Worm (Caenorhabditis elegans) whole organism, mixed stage, embryonic: Measurements from ENCODE around the gene fkh-2.

ENCODE experiments used
- M03D4.4 ChIP-seq: sonication (generic microtip); optimal IDR thresholded peaks from 2 replicates; lab custom pipeline; 2017; ENCODE audit warnings: mild to moderate bottlenecking, missing genetic modification characterization, missing compliant biosample characterization
- bed-3 ChIP-seq: fragments of 200-800 bp; sonication (Bioruptor generic); optimal IDR thresholded peaks from 3 replicates; lab custom pipeline; 2018; ENCODE audit warnings: mild to moderate bottlenecking, missing genetic modification characterization, moderate library complexity, missing compliant biosample characterization
- ceh-83 ChIP-seq: fragments of 200-800 bp; sonication (Bioruptor generic); optimal IDR thresholded peaks from 2 replicates; lab custom pipeline; 2018; ENCODE audit warnings: mild to moderate bottlenecking, missing genetic modification characterization, missing compliant biosample characterization
- ces-1 ChIP-seq: fragments of 150-350 bp; optimal IDR thresholded peaks from 2 replicates; lab custom pipeline; 2014; ENCODE audit warnings: missing biosample characterization, missing genetic modification reagents, missing genetic modification characterization
- elt-3 ChIP-seq: fragments of 150-350 bp; optimal IDR thresholded peaks from 2 replicates; lab custom pipeline; 2014; ENCODE audit warnings: missing biosample characterization, missing genetic modification characterization
- lin-13 ChIP-seq: fragments of 150-350 bp; optimal IDR thresholded peaks from 2 replicates; lab custom pipeline; 2014; ENCODE audit warnings: missing biosample characterization, missing genetic modification characterization
- lsy-2 ChIP-seq: fragments of 150-350 bp; optimal IDR thresholded peaks from 2 replicates; lab custom pipeline; 2014; ENCODE audit warnings: missing biosample characterization, missing genetic modification characterization
- mab-5 ChIP-seq: fragments of 150-350 bp; optimal IDR thresholded peaks from 2 replicates; lab custom pipeline; 2014; ENCODE audit warnings: missing biosample characterization, missing genetic modification characterization
- nhr-237 ChIP-seq: fragments of 150-350 bp; optimal IDR thresholded peaks from 2 replicates; lab custom pipeline; 2014; ENCODE audit warnings: missing biosample characterization, missing genetic modification characterization
- nhr-28 ChIP-seq: fragments of 150-350 bp; optimal IDR thresholded peaks from 2 replicates; lab custom pipeline; 2014; ENCODE audit warnings: missing biosample characterization, missing genetic modification characterization
- pha-4 ChIP-seq: fragments of 150-350 bp; optimal IDR thresholded peaks from 2 replicates; lab custom pipeline; 2018; ENCODE audit warnings: missing biosample characterization, missing genetic modification reagents, missing genetic modification characterization
- snpc-4 ChIP-seq: fragments of 150-350 bp; optimal IDR thresholded peaks from 2 replicates; lab custom pipeline; 2014; ENCODE audit warnings: missing biosample characterization, missing genetic modification characterization
- unc-39 ChIP-seq: fragments of 150-350 bp; optimal IDR thresholded peaks from 2 replicates; lab custom pipeline; 2014; ENCODE audit warnings: missing biosample characterization, missing genetic modification characterization
- ztf-11 ChIP-seq: fragments of 150-350 bp; optimal IDR thresholded peaks from 2 replicates; lab custom pipeline; 2014; ENCODE audit warnings: missing biosample characterization, missing genetic modification characterization

ce11 chrX:3762410-3762809, 20.3 kb upstream of the fkh-2 start, which contains the start of gene T14G12.11:
- TF ChIP-seq lsy-2 (tag; lab: Kevin White, UChicago) (no peak), bed-3 (GFP tag; lab: Kevin White, UChicago) (no peak), lin-13 (tag; lab: Kevin White, UChicago) (no peak), elt-3 (tag; lab: Kevin White, UChicago) (no peak), nhr-237 (no peak), unc-39 (tag; lab: Kevin White, UChicago) (no peak), ces-1 (GFP tag; lab: Kevin White, UChicago) (no peak), ztf-11 (tag; lab: Kevin White, UChicago) (no peak), ceh-83 (GFP tag; lab: Kevin White, UChicago) (no peak), pha-4 (tag; lab: Kevin White, UChicago) (no peak), nhr-28 (tag; lab: Kevin White, UChicago) (no peak), mab-5 (tag; lab: Kevin White, UChicago) (no peak), snpc-4 (tag; lab: Kevin White, UChicago) (no peak), M03D4.4 (no peak)
